Worm (Caenorhabditis elegans) whole organism, L1 larva: ENCODE results near the gene F13D11.4.
A peak's percentile ranks its signal among the peaks of the same experiment; 100 is the strongest.

Source experiments
- C34B4.2 ChIP-seq: sonication (generic microtip); optimal IDR thresholded peaks from 2 replicates; lab custom pipeline; 2017; ENCODE audit warnings: mild to moderate bottlenecking, missing genetic modification characterization, missing compliant biosample characterization
- F16B12.6 ChIP-seq: fragments of 150-350 bp; optimal IDR thresholded peaks from 2 replicates; lab custom pipeline; 2014; ENCODE audit warnings: missing biosample characterization, missing genetic modification characterization
- aha-1 ChIP-seq: fragments of 150-350 bp; optimal IDR thresholded peaks from 2 replicates; lab custom pipeline; 2014; ENCODE audit warnings: missing biosample characterization, missing genetic modification characterization
- alr-1 ChIP-seq: fragments of 200-800 bp; sonication (Bioruptor generic); optimal IDR thresholded peaks from 2 replicates; lab custom pipeline; 2018; ENCODE audit warnings: borderline replicate concordance, mild to moderate bottlenecking, missing genetic modification characterization, missing compliant biosample characterization
- ama-1 ChIP-seq: fragments of 150-350 bp; optimal IDR thresholded peaks from 2 replicates; lab custom pipeline; 2014
- blmp-1 ChIP-seq: fragments of 150-350 bp; optimal IDR thresholded peaks from 2 replicates; lab custom pipeline; 2014; ENCODE audit warnings: missing biosample characterization, missing genetic modification characterization
- ceh-88 ChIP-seq: fragments of 200-800 bp; sonication (Bioruptor generic); IDR thresholded peaks from 2 replicates; pipeline ENCODE4 v1.3.6; 2022; ENCODE audit warnings: missing genetic modification characterization, missing compliant biosample characterization
- ets-5 ChIP-seq: fragments of 200-800 bp; sonication (Bioruptor generic); IDR thresholded peaks from 2 replicates; pipeline ENCODE4 v1.3.6; 2022; ENCODE audit warnings: missing genetic modification characterization, missing compliant biosample characterization
- fkh-10 ChIP-seq: sonication (generic microtip); optimal IDR thresholded peaks from 2 replicates; lab custom pipeline; 2017; ENCODE audit warnings: missing biosample characterization, missing genetic modification reagents, missing genetic modification characterization
- fkh-4 ChIP-seq: sonication (generic microtip); optimal IDR thresholded peaks from 2 replicates; lab custom pipeline; 2016; ENCODE audit warnings: missing compliant biosample characterization, missing genetic modification characterization, borderline replicate concordance
- irx-1 ChIP-seq: sonication (generic microtip); optimal IDR thresholded peaks from 2 replicates; lab custom pipeline; 2016; ENCODE audit warnings: missing genetic modification characterization, missing compliant biosample characterization
- lin-14 ChIP-seq: fragments of 200-800 bp; sonication (Bioruptor generic); optimal IDR thresholded peaks from 2 replicates; lab custom pipeline; 2018; ENCODE audit warnings: mild to moderate bottlenecking, missing genetic modification characterization, moderate library complexity, missing compliant biosample characterization
- lin-35 ChIP-seq, 2 experiments: fragments of 150-350 bp; optimal IDR thresholded peaks; 2 replicates each; lab custom pipeline; 2014; ENCODE audit warnings: missing biosample characterization in 2 of 2, missing genetic modification characterization in 2 of 2, missing genetic modification reagents in 2 of 2
- lir-3 ChIP-seq: sonication (generic microtip); optimal IDR thresholded peaks from 2 replicates; lab custom pipeline; 2016; ENCODE audit warnings: mild to moderate bottlenecking, missing genetic modification characterization, moderate library complexity, missing compliant biosample characterization; ENCODE audit not compliant: poor library complexity
- lsy-2 ChIP-seq, 2 experiments: fragments of 150-350 bp; optimal IDR thresholded peaks; 2 replicates each; lab custom pipeline; 2014; ENCODE audit warnings: missing biosample characterization in 2 of 2, missing genetic modification characterization in 2 of 2
- mdl-1 ChIP-seq, 2 experiments: fragments of 150-350 bp; optimal IDR thresholded peaks; 2 replicates each; lab custom pipeline; 2014 to 2017; ENCODE audit warnings: missing biosample characterization in 2 of 2, missing genetic modification characterization in 2 of 2, inconsistent platforms in 1 of 2
- mep-1 ChIP-seq: fragments of 150-350 bp; optimal IDR thresholded peaks from 2 replicates; lab custom pipeline; 2014; ENCODE audit warnings: missing biosample characterization, missing genetic modification characterization
- nhr-11 ChIP-seq: fragments of 150-350 bp; optimal IDR thresholded peaks from 2 replicates; lab custom pipeline; 2014; ENCODE audit warnings: missing biosample characterization, missing genetic modification characterization
- nhr-20 ChIP-seq: sonication (generic microtip); optimal IDR thresholded peaks from 2 replicates; lab custom pipeline; 2016; ENCODE audit warnings: mild to moderate bottlenecking, missing genetic modification characterization, missing compliant biosample characterization
- nhr-237 ChIP-seq: fragments of 150-350 bp; optimal IDR thresholded peaks from 2 replicates; lab custom pipeline; 2014; ENCODE audit warnings: missing biosample characterization, missing genetic modification characterization
- nhr-47 ChIP-seq: sonication (generic microtip); optimal IDR thresholded peaks from 2 replicates; lab custom pipeline; 2016; ENCODE audit warnings: mild to moderate bottlenecking, missing genetic modification characterization, moderate library complexity, missing compliant biosample characterization
- nhr-71 ChIP-seq: sonication (generic microtip); optimal IDR thresholded peaks from 2 replicates; lab custom pipeline; 2016; ENCODE audit warnings: mild to moderate bottlenecking, missing genetic modification characterization, moderate library complexity, missing compliant biosample characterization
- nhr-85 ChIP-seq: sonication (generic microtip); peaks from one replicate; lab custom pipeline; 2016; ENCODE audit warnings: missing genetic modification characterization, inconsistent platforms, missing compliant biosample characterization
- nhr-90 ChIP-seq: sonication (generic microtip); optimal IDR thresholded peaks from 2 replicates; lab custom pipeline; 2016; ENCODE audit warnings: mild to moderate bottlenecking, missing genetic modification characterization, missing compliant biosample characterization; ENCODE audit not compliant: poor library complexity
- pag-3 ChIP-seq: sonication (generic microtip); optimal IDR thresholded peaks from 2 replicates; lab custom pipeline; 2017; ENCODE audit warnings: missing genetic modification characterization, mild to moderate bottlenecking, missing compliant biosample characterization, antibody characterized with exemption, borderline replicate concordance; ENCODE audit not compliant: insufficient read depth
- pax-3 ChIP-seq: fragments of 200-800 bp; sonication (Bioruptor generic); optimal IDR thresholded peaks from 2 replicates; lab custom pipeline; 2018; ENCODE audit warnings: mild to moderate bottlenecking, missing genetic modification characterization, moderate library complexity, missing compliant biosample characterization
- rnt-1 ChIP-seq: sonication (generic microtip); optimal IDR thresholded peaks from 2 replicates; lab custom pipeline; 2016; ENCODE audit warnings: mild to moderate bottlenecking, missing genetic modification characterization, moderate library complexity, missing compliant biosample characterization
- skn-1 ChIP-seq: fragments of 150-350 bp; optimal IDR thresholded peaks from 2 replicates; lab custom pipeline; 2014; ENCODE audit warnings: missing biosample characterization, missing genetic modification characterization
- snu-23 ChIP-seq: sonication (generic microtip); optimal IDR thresholded peaks from 2 replicates; lab custom pipeline; 2016; ENCODE audit warnings: missing genetic modification characterization, missing compliant biosample characterization
- sox-4 ChIP-seq: sonication (generic microtip); optimal IDR thresholded peaks from 2 replicates; lab custom pipeline; 2016; ENCODE audit warnings: missing genetic modification characterization, missing compliant biosample characterization
- swsn-7 ChIP-seq: sonication (generic microtip); optimal IDR thresholded peaks from 2 replicates; lab custom pipeline; 2016; ENCODE audit warnings: missing genetic modification characterization, missing compliant biosample characterization
- tbx-2 ChIP-seq: sonication (generic microtip); optimal IDR thresholded peaks from 2 replicates; lab custom pipeline; 2016; ENCODE audit warnings: missing genetic modification characterization, missing compliant biosample characterization
- unc-86 ChIP-seq: sonication (generic microtip); optimal IDR thresholded peaks from 2 replicates; lab custom pipeline; 2016; ENCODE audit warnings: missing genetic modification characterization, missing compliant biosample characterization
- zip-4 ChIP-seq: fragments of 200-800 bp; sonication (Bioruptor generic); optimal IDR thresholded peaks from 2 replicates; lab custom pipeline; 2018; ENCODE audit warnings: mild to moderate bottlenecking, missing genetic modification characterization, moderate library complexity, missing compliant biosample characterization
- ztf-4 ChIP-seq: fragments of 150-350 bp; optimal IDR thresholded peaks from 2 replicates; lab custom pipeline; 2014; ENCODE audit warnings: missing biosample characterization, missing genetic modification characterization

Gene F13D11.4

ce11 chrX:5810677-5811076 is 23.9 kb downstream of the F13D11.4 start (continued):
- peak; percentile 96 for TF ChIP-seq nhr-85
- no peak for TF ChIP-seq tbx-2 (tag; lab: Kevin White, UChicago)
- peak; percentile 31 for TF ChIP-seq snu-23 (GFP tag; lab: Kevin White, UChicago)
- TF ChIP-seq nhr-11 (tag; lab: Kevin White, UChicago) = no peak
- no peak for TF ChIP-seq nhr-47
- no peak for TF ChIP-seq ama-1
- TF ChIP-seq fkh-10 (GFP tag; lab: Kevin White, UChicago) = no peak
- TF ChIP-seq fkh-4 = no peak
- no peak for TF ChIP-seq nhr-237 (tag; lab: Kevin White, UChicago)
- no peak for TF ChIP-seq zip-4
- TF ChIP-seq pax-3 (tag; lab: Kevin White, UChicago) = no peak
- TF ChIP-seq F16B12.6 (tag; lab: Kevin White, UChicago) = no peak
- TF ChIP-seq irx-1 (tag; lab: Kevin White, UChicago) = no peak
- TF ChIP-seq ztf-4 (tag; lab: Kevin White, UChicago) = no peak
- no peak for TF ChIP-seq swsn-7 (tag; lab: Kevin White, UChicago)
- TF ChIP-seq ceh-88 (GFP tag; lab: Robert Waterston, UW) = no peak
- TF ChIP-seq nhr-90 (tag; lab: Kevin White, UChicago) = peak; percentile 20
- no peak for TF ChIP-seq skn-1 (tag; lab: Kevin White, UChicago)
- no peak for TF ChIP-seq C34B4.2 (tag; lab: Kevin White, UChicago)
- peak; percentile 67 for TF ChIP-seq nhr-71 (tag; lab: Kevin White, UChicago)
- TF ChIP-seq alr-1 (tag; lab: Kevin White, UChicago) = no peak
- peak in 1 of 2 experiments; percentile 23 for TF ChIP-seq lsy-2 (tag; optimal IDR thresholded peaks at IDR 0.05; lab: Kevin White, UChicago)

ce11 chrX:5805872-5806472 is 28.6 kb downstream of the F13D11.4 start, which contains the start of gene F13D11.3:
Gene F13D11.3 (minus strand): TSS chrX:5805922.
- no peak for TF ChIP-seq blmp-1
- peak; percentile 44 for TF ChIP-seq nhr-71 (tag; lab: Kevin White, UChicago)
- TF ChIP-seq lin-14 = peak; percentile 39
- TF ChIP-seq ets-5 = no peak
- peak; percentile 45 for TF ChIP-seq rnt-1 (tag; lab: Kevin White, UChicago)
- no peak for TF ChIP-seq pag-3 (tag; lab: Kevin White, UChicago)
- peak; percentile 9 for TF ChIP-seq nhr-20
- TF ChIP-seq lsy-2 (tag; optimal IDR thresholded peaks at IDR 0.05; lab: Kevin White, UChicago) = peak in 1 of 2 experiments; percentile 21
- TF ChIP-seq, all 84 proteins: peak for 5

ce11 chrX:5803492-5803891 is 31.1 kb downstream of the F13D11.4 start:
- TF ChIP-seq mdl-1 (tag; optimal IDR thresholded peaks at IDR 0.05; lab: Kevin White, UChicago) = no peak
- peak; percentile 7 for TF ChIP-seq ztf-4 (tag; lab: Kevin White, UChicago)
- peak; percentile 87 for TF ChIP-seq nhr-85
- no peak for TF ChIP-seq lin-35 (GFP tag; optimal IDR thresholded peaks at IDR 0.05; lab: Kevin White, UChicago)
- peak; percentile 30 for TF ChIP-seq nhr-71 (tag; lab: Kevin White, UChicago)
- no peak for TF ChIP-seq sox-4 (tag; lab: Kevin White, UChicago)
- TF ChIP-seq nhr-20 = peak; percentile 46
- peak; percentile 68 for TF ChIP-seq lin-14
- peak; percentile 66 for TF ChIP-seq mep-1 (tag; lab: Kevin White, UChicago)
- no peak for TF ChIP-seq lir-3 (tag; lab: Kevin White, UChicago)
- peak; percentile 31 for TF ChIP-seq snu-23 (GFP tag; lab: Kevin White, UChicago)
- TF ChIP-seq, all 84 proteins: peak for 7

- TF ChIP-seq lin-14 = peak; percentile 41
- TF ChIP-seq unc-86 (tag; lab: Kevin White, UChicago) = peak; percentile 39
- no peak for TF ChIP-seq aha-1 (tag; lab: Kevin White, UChicago)
Measured at ce11 chrX:5802582-5802981, 32.0 kb downstream of the F13D11.4 start.
